Worm (Caenorhabditis elegans): ENCODE measurements around the gene mdf-1.

DNA sequence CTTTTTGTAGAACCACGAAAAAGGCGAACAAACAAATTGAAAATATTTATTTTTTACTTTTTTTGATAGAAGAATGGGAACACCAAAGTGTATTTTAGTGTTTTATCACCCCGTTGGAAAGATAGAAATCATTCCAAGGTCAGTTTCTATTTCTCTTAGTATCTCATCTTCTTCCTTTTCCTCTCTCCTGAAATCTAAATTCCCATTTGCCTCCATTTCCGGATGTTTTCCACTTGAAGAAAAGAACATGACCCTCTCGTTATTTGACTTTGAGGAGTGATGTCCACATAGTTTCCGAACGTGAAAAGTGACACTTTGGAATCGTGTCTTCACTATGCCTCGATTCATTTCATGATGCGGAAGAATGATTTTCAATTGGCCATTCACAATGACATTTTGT, 43.6 kb upstream of the mdf-1 start:
- TF ChIP-seq him-1 (tag; optimal IDR thresholded peaks at IDR 0.05), result no peak
- TF ChIP-seq W03F9.2 (tag; optimal IDR thresholded peaks at IDR 0.05), result no peak
- no peak for TF ChIP-seq dao-5 (tag; optimal IDR thresholded peaks at IDR 0.05)
